Fruit fly (Drosophila melanogaster) whole organism, embryonic: ENCODE data around the gene Snr1.
A peak's percentile ranks its signal among the peaks of the same experiment; 100 is the strongest.

Source experiments
- Blimp-1 ChIP-seq: fragments of 200-800 bp; sonication (Bioruptor generic); optimal IDR thresholded peaks from 3 replicates; lab custom pipeline; 2018; ENCODE audit warnings: missing biosample characterization, missing genetic modification characterization, mild to moderate bottlenecking, moderate library complexity, missing genetic modification reagents
- CG10274 ChIP-seq: fragments of 200-800 bp; sonication (Bioruptor generic); optimal IDR thresholded peaks from 3 replicates; lab custom pipeline; 2017; ENCODE audit warnings: missing biosample characterization, mild to moderate bottlenecking, missing genetic modification characterization
- CG10366 ChIP-seq: fragments of 200-800 bp; sonication (Bioruptor generic); IDR thresholded peaks from 2 replicates; pipeline ENCODE4 v1.3.6; 2022; ENCODE audit warnings: missing biosample characterization, missing genetic modification characterization
- CG10431 ChIP-seq: fragments of 200-800 bp; sonication (Bioruptor generic); optimal IDR thresholded peaks from 3 replicates; lab custom pipeline; 2018; ENCODE audit warnings: missing biosample characterization, mild to moderate bottlenecking, missing genetic modification characterization
- CG10462 ChIP-seq: fragments of 200-800 bp; sonication (Bioruptor generic); optimal IDR thresholded peaks from 2 replicates; lab custom pipeline; 2016; ENCODE audit warnings: missing biosample characterization, missing genetic modification characterization
- CG10979 ChIP-seq: fragments of 200-800 bp; sonication (Bioruptor generic); optimal IDR thresholded peaks from 2 replicates; lab custom pipeline; 2018; ENCODE audit warnings: missing biosample characterization, mild to moderate bottlenecking, missing genetic modification characterization, moderate library complexity
- CG11695 ChIP-seq: fragments of 200-800 bp; sonication (Bioruptor generic); IDR thresholded peaks from 3 replicates; pipeline ENCODE4 v1.3.6; 2022; ENCODE audit warnings: missing biosample characterization, missing genetic modification characterization
- CG12219 ChIP-seq: fragments of 200-800 bp; sonication (Bioruptor generic); optimal IDR thresholded peaks from 3 replicates; lab custom pipeline; 2018; ENCODE audit warnings: missing biosample characterization, mild to moderate bottlenecking, missing genetic modification characterization
- CG12391 ChIP-seq: fragments of 200-800 bp; sonication (Bioruptor generic); optimal IDR thresholded peaks from 3 replicates; lab custom pipeline; 2018; ENCODE audit warnings: missing biosample characterization, mild to moderate bottlenecking, missing genetic modification characterization, moderate library complexity
- CG13287 ChIP-seq: fragments of 200-800 bp; sonication (Bioruptor generic); IDR thresholded peaks from 2 replicates; pipeline ENCODE4 v1.3.6; 2022; ENCODE audit warnings: missing biosample characterization, missing genetic modification characterization; ENCODE audit not compliant: partially characterized antibody
- CG13624 ChIP-seq: fragments of 200-800 bp; sonication (Bioruptor generic); optimal IDR thresholded peaks from 2 replicates; lab custom pipeline; 2016; ENCODE audit warnings: missing biosample characterization, missing genetic modification characterization
- CG18262 ChIP-seq: fragments of 200-800 bp; optimal IDR thresholded peaks from 3 replicates; lab custom pipeline; 2019; ENCODE audit warnings: missing biosample characterization, mild to moderate bottlenecking, missing genetic modification characterization, moderate library complexity
- CG18476 ChIP-seq: fragments of 200-800 bp; sonication (Bioruptor generic); optimal IDR thresholded peaks from 2 replicates; lab custom pipeline; 2016; ENCODE audit warnings: missing biosample characterization, mild to moderate bottlenecking, missing genetic modification characterization
- CG2889 ChIP-seq: fragments of 200-800 bp; sonication (Bioruptor generic); IDR thresholded peaks from 3 replicates; pipeline ENCODE4 v1.3.6; 2022; ENCODE audit warnings: missing biosample characterization, missing genetic modification characterization
- CG30431 ChIP-seq: fragments of 200-800 bp; sonication (Bioruptor generic); optimal IDR thresholded peaks from 2 replicates; lab custom pipeline; 2017; ENCODE audit warnings: missing biosample characterization, missing genetic modification characterization
- CG34224 ChIP-seq: fragments of 200-800 bp; sonication (Bioruptor generic); IDR thresholded peaks from 3 replicates; pipeline ENCODE4 v1.3.6; 2022; ENCODE audit warnings: missing biosample characterization, missing genetic modification characterization; ENCODE audit not compliant: partially characterized antibody
- CG7372 ChIP-seq: fragments of 200-800 bp; sonication (Bioruptor generic); IDR thresholded peaks from 2 replicates; pipeline ENCODE4 v1.3.6; 2022; ENCODE audit warnings: missing biosample characterization, missing genetic modification characterization
- CG7556 ChIP-seq: fragments of 200-800 bp; sonication (Bioruptor generic); optimal IDR thresholded peaks from 2 replicates; lab custom pipeline; 2017; ENCODE audit warnings: missing biosample characterization, mild to moderate bottlenecking, missing genetic modification characterization
- CG7786 ChIP-seq: fragments of 200-800 bp; sonication (Bioruptor generic); optimal IDR thresholded peaks from 2 replicates; lab custom pipeline; 2016; ENCODE audit warnings: missing biosample characterization, missing genetic modification characterization
- CG8359 ChIP-seq: fragments of 200-800 bp; sonication (Bioruptor generic); optimal IDR thresholded peaks from 2 replicates; lab custom pipeline; 2017; ENCODE audit warnings: missing biosample characterization, mild to moderate bottlenecking, missing genetic modification characterization, borderline replicate concordance
- CG9797 ChIP-seq: fragments of 200-800 bp; sonication (Bioruptor generic); optimal IDR thresholded peaks from 3 replicates; lab custom pipeline; 2018; ENCODE audit warnings: missing biosample characterization, mild to moderate bottlenecking, missing genetic modification characterization
- CG9876 ChIP-seq: fragments of 200-800 bp; sonication (Bioruptor generic); optimal IDR thresholded peaks from 2 replicates; lab custom pipeline; 2016; ENCODE audit warnings: missing biosample characterization, missing genetic modification characterization
- Chrac-16 ChIP-seq: fragments of 200-800 bp; sonication (Bioruptor generic); optimal IDR thresholded peaks from 3 replicates; lab custom pipeline; 2016; ENCODE audit warnings: missing biosample characterization, missing genetic modification characterization
- Ets65A ChIP-seq: fragments of 200-800 bp; sonication (Bioruptor generic); peaks from one replicate; lab custom pipeline; 2016; ENCODE audit warnings: missing biosample characterization, missing genetic modification characterization
- Fer1 ChIP-seq: fragments of 200-800 bp; sonication (Bioruptor generic); optimal IDR thresholded peaks from 2 replicates; lab custom pipeline; 2017; ENCODE audit warnings: missing biosample characterization, mild to moderate bottlenecking, missing genetic modification characterization
- Fer3 ChIP-seq: fragments of 200-800 bp; sonication (Bioruptor generic); optimal IDR thresholded peaks from 2 replicates; lab custom pipeline; 2018; ENCODE audit warnings: missing biosample characterization, mild to moderate bottlenecking, missing genetic modification characterization, moderate library complexity
- H15 ChIP-seq: fragments of 200-800 bp; sonication (Bioruptor generic); IDR thresholded peaks from 3 replicates; pipeline ENCODE4 v1.3.6; 2022; ENCODE audit warnings: missing biosample characterization, missing genetic modification characterization
- Hr39 ChIP-seq: fragments of >200 bp; optimal IDR thresholded peaks from 2 replicates; lab custom pipeline; 2017
- NC2α ChIP-seq: fragments of 200-800 bp; sonication (Bioruptor generic); optimal IDR thresholded peaks from 2 replicates; lab custom pipeline; 2016; ENCODE audit warnings: missing biosample characterization, missing genetic modification characterization
- NC2β ChIP-seq: fragments of 200-800 bp; sonication (Bioruptor generic); optimal IDR thresholded peaks from 2 replicates; lab custom pipeline; 2016; ENCODE audit warnings: missing biosample characterization, missing genetic modification characterization
- Oaz ChIP-seq: fragments of 200-800 bp; sonication (Bioruptor generic); IDR thresholded peaks from 2 replicates; pipeline ENCODE4 v1.3.6; 2022; ENCODE audit warnings: missing biosample characterization, missing genetic modification characterization
- PHDP ChIP-seq: fragments of 200-800 bp; sonication (Bioruptor generic); optimal IDR thresholded peaks from 3 replicates; lab custom pipeline; 2018; ENCODE audit warnings: missing biosample characterization, mild to moderate bottlenecking, missing genetic modification characterization, moderate library complexity
- Rfx ChIP-seq: fragments of 200-800 bp; sonication (Bioruptor generic); IDR thresholded peaks from 2 replicates; pipeline ENCODE4 v1.3.6; 2022; ENCODE audit warnings: missing biosample characterization, missing genetic modification characterization
- Ssrp ChIP-seq: fragments of 200-800 bp; sonication (Bioruptor generic); optimal IDR thresholded peaks from 2 replicates; lab custom pipeline; 2018; ENCODE audit warnings: missing biosample characterization, mild to moderate bottlenecking, missing genetic modification characterization, moderate library complexity
- Tbp ChIP-seq: fragments of >200 bp; optimal IDR thresholded peaks from 2 replicates; lab custom pipeline; 2018; ENCODE audit warnings: missing biosample characterization, missing genetic modification characterization
- YL-1 ChIP-seq: fragments of 200-800 bp; sonication (Bioruptor generic); optimal IDR thresholded peaks from 3 replicates; lab custom pipeline; 2017; ENCODE audit warnings: missing biosample characterization, mild to moderate bottlenecking, missing genetic modification characterization
- al ChIP-seq: fragments of 200-800 bp; sonication (Bioruptor generic); IDR thresholded peaks from 2 replicates; pipeline ENCODE4 v1.3.6; 2022; ENCODE audit warnings: missing biosample characterization, missing genetic modification characterization
- chif ChIP-seq, 2 experiments: fragments of 200-800 bp; sonication (Bioruptor generic); optimal IDR thresholded peaks; 3 replicates each; lab custom pipeline; 2016; ENCODE audit warnings: missing biosample characterization in 2 of 2, missing genetic modification characterization in 2 of 2
- chn ChIP-seq: fragments of 200-800 bp; sonication (Bioruptor generic); optimal IDR thresholded peaks from 2 replicates; lab custom pipeline; 2016; ENCODE audit warnings: missing biosample characterization, missing genetic modification characterization
- dpn ChIP-seq, 2 experiments: fragments of 200-800 bp; sonication (Bioruptor generic); optimal IDR thresholded peaks; 3 replicates each; lab custom pipeline; 2016; ENCODE audit warnings: missing biosample characterization in 2 of 2, missing genetic modification characterization in 2 of 2
- en ChIP-seq: fragments of 200-800 bp; sonication (Bioruptor generic); optimal IDR thresholded peaks from 2 replicates; lab custom pipeline; 2016; ENCODE audit warnings: missing biosample characterization, missing genetic modification characterization
- esg ChIP-seq: fragments of 200-800 bp; sonication (Bioruptor generic); conservative IDR thresholded peaks from 2 replicates; pipeline ENCODE4 v1.3.6; 2022; ENCODE audit warnings: missing biosample characterization, missing genetic modification characterization
- hb ChIP-seq: fragments of 200-800 bp; sonication (Bioruptor generic); IDR thresholded peaks from 3 replicates; pipeline ENCODE4 v1.3.6; 2022; ENCODE audit warnings: missing biosample characterization, missing genetic modification characterization; ENCODE audit not compliant: partially characterized antibody
- hth ChIP-seq: fragments of >200 bp; optimal IDR thresholded peaks from 2 replicates; lab custom pipeline; 2017; ENCODE audit warnings: inconsistent platforms
- luna ChIP-seq: fragments of 200-800 bp; sonication (Bioruptor generic); optimal IDR thresholded peaks from 2 replicates; lab custom pipeline; 2016; ENCODE audit warnings: missing biosample characterization, missing genetic modification characterization
- maf-S ChIP-seq: fragments of 200-800 bp; sonication (Bioruptor generic); optimal IDR thresholded peaks from 2 replicates; lab custom pipeline; 2016; ENCODE audit warnings: missing biosample characterization, missing genetic modification characterization
- pita ChIP-seq: fragments of 200-800 bp; sonication (Bioruptor generic); optimal IDR thresholded peaks from 2 replicates; lab custom pipeline; 2017; ENCODE audit warnings: missing biosample characterization, mild to moderate bottlenecking, missing genetic modification characterization
- sens-2 ChIP-seq: fragments of 200-800 bp; sonication (Bioruptor generic); IDR thresholded peaks from 2 replicates; pipeline ENCODE4 v1.3.6; 2022; ENCODE audit warnings: missing biosample characterization, missing genetic modification characterization
- slou ChIP-seq: fragments of 200-800 bp; sonication (Bioruptor generic); optimal IDR thresholded peaks from 3 replicates; lab custom pipeline; 2016; ENCODE audit warnings: missing biosample characterization, missing genetic modification characterization
- stwl ChIP-seq: fragments of 200-800 bp; sonication (Bioruptor generic); optimal IDR thresholded peaks from 3 replicates; lab custom pipeline; 2018; ENCODE audit warnings: missing biosample characterization, mild to moderate bottlenecking, missing genetic modification characterization, moderate library complexity
- trem ChIP-seq: fragments of 200-800 bp; optimal IDR thresholded peaks from 3 replicates; lab custom pipeline; 2019; ENCODE audit warnings: missing biosample characterization, mild to moderate bottlenecking, missing genetic modification characterization, moderate library complexity
- z ChIP-seq: fragments of 200-800 bp; sonication (Bioruptor generic); IDR thresholded peaks from 3 replicates; pipeline ENCODE4 v1.3.6; 2022; ENCODE audit warnings: missing biosample characterization, missing genetic modification characterization

Gene Snr1

DNA sequence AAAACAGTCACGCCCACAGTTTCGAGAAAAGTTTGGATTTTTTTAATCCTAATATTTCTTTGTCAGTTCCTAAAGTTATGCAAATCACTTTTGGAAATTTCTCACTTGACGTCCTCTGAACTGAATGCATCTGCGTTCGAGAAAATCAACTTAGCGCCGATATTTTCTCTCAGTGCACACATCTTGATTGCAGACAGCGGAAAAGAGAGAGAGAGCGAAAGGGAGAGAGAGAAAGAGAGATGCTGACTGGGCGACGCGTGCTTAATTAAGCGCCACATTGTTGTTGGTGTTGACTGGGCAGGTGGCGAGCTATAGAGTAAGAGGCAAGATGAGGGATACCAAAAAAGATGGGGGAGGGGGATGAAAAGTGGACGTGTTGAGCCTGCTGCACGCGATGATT, 47.9 kb downstream of the Snr1 start (continued):
- TF ChIP-seq slou (GFP tag; lab: Kevin White, UChicago) (no peak), CG12219 (GFP tag; lab: Kevin White, UChicago) (no peak), PHDP (tag; lab: Kevin White, UChicago) (peak; percentile 31), Oaz (no peak), Blimp-1 (GFP tag; lab: Kevin White, UChicago) (peak; percentile 56), maf-S (GFP tag; lab: Kevin White, UChicago) (no peak), pita (no peak), dpn (GFP tag; optimal IDR thresholded peaks at IDR 0.05; lab: Kevin White, UChicago) (peak; percentile 45 to 47), CG9876 (GFP tag; lab: Kevin White, UChicago) (peak; percentile 24), Hr39 (no peak), CG18476 (no peak), stwl (tag; lab: Kevin White, UChicago) (no peak), Tbp (GFP tag; lab: Kevin White, UChicago) (no peak), CG7372 (GFP tag; lab: Robert Waterston, UW) (0 out of 2 replicates have a peak, but pooled peaks have one; percentile 33), CG2889 (GFP tag; lab: Robert Waterston, UW) (peak; percentile 14; the same call in 1 of the 3 replicates), CG30431 (GFP tag; lab: Kevin White, UChicago) (peak; percentile 34), Rfx (GFP tag; lab: Robert Waterston, UW) (peak; percentile 47), z (GFP tag; lab: Robert Waterston, UW) (no peak), CG10979 (tag; lab: Kevin White, UChicago) (peak; percentile 62), Fer1 (GFP tag; lab: Kevin White, UChicago) (no peak), chn (GFP tag; lab: Kevin White, UChicago) (peak; percentile 60), Ssrp (tag; lab: Kevin White, UChicago) (peak; percentile 60), luna (GFP tag; lab: Kevin White, UChicago) (no peak), CG10366 (GFP tag; lab: Robert Waterston, UW) (peak; percentile 67), hb (GFP tag; lab: Robert Waterston, UW) (no peak), CG7556 (GFP tag; lab: Kevin White, UChicago) (peak; percentile 35), NC2α (GFP tag; lab: Kevin White, UChicago) (peak; percentile 19), chif (GFP tag; optimal IDR thresholded peaks at IDR 0.05; lab: Kevin White, UChicago) (peak in 1 of 2 experiments; percentile 56), CG10462 (GFP tag; lab: Kevin White, UChicago) (no peak), H15 (no peak), YL-1 (GFP tag; lab: Kevin White, UChicago) (no peak), sens-2 (GFP tag; lab: Robert Waterston, UW) (peak; percentile 44; the same call in 1 of the 2 replicates), Chrac-16 (peak; percentile 39), hth (no peak), CG7786 (GFP tag; lab: Kevin White, UChicago) (peak; percentile 23), CG9797 (GFP tag; lab: Kevin White, UChicago) (no peak), esg (peak; percentile 34; the same call in 1 of the 2 replicates), CG12391 (tag; lab: Kevin White, UChicago) (peak; percentile 57), CG18262 (tag; lab: Kevin White, UChicago) (peak; percentile 72), trem (tag; lab: Kevin White, UChicago) (peak; percentile 32), NC2β (GFP tag; lab: Kevin White, UChicago) (peak; percentile 11), Fer3 (tag; lab: Kevin White, UChicago) (peak; percentile 15), en (GFP tag; lab: Kevin White, UChicago) (no peak), CG11695 (GFP tag; lab: Robert Waterston, UW) (peak; percentile 53; the same call in 1 of the 3 replicates), CG34224 (no peak), CG13624 (GFP tag; lab: Kevin White, UChicago) (peak; percentile 34), Ets65A (peak; percentile 89), CG10274 (GFP tag; lab: Kevin White, UChicago) (no peak), CG8359 (GFP tag; lab: Kevin White, UChicago) (peak; percentile 15), CG10431 (no peak), CG13287 (GFP tag; lab: Robert Waterston, UW) (no peak), al (no peak)
